Fruit fly (Drosophila melanogaster): Measurements from ENCODE around the gene Cpr35B.

dm6 chr2L:14432410-14433340 is 7.7 kb upstream of the Cpr35B start:
- TF ChIP-seq cyc (GFP tag; optimal IDR thresholded peaks at IDR 0.05) (no peak), Eip93F (GFP tag; optimal IDR thresholded peaks at IDR 0.05) (no peak), CG7368 (GFP tag; optimal IDR thresholded peaks at IDR 0.05) (no peak), CG31627 (GFP tag; optimal IDR thresholded peaks at IDR 0.05) (no peak), Hr4 (GFP tag; optimal IDR thresholded peaks at IDR 0.05) (no peak), CG6808 (GFP tag; optimal IDR thresholded peaks at IDR 0.05) (no peak), Sox102F (GFP tag; optimal IDR thresholded peaks at IDR 0.05) (no peak), Ets21C (GFP tag; optimal IDR thresholded peaks at IDR 0.05) (no peak), achi (GFP tag; optimal IDR thresholded peaks at IDR 0.05) (no peak), dac (GFP tag; optimal IDR thresholded peaks at IDR 0.05) (no peak), OdsH (GFP tag; optimal IDR thresholded peaks at IDR 0.05) (no peak)

All from whole organism, prepupa.